Worm (Caenorhabditis elegans) whole organism, mixed stage, embryonic: Measurements from ENCODE around the gene ZK616.8.
"Not testable (repeated sequence)": the region's sequence is repeated elsewhere in the genome, so short reads cannot be mapped to it uniquely, and the experiment has no call there.

Experiments
- M03D4.4 ChIP-seq: sonication (generic microtip); optimal IDR thresholded peaks from 2 replicates; lab custom pipeline; 2017; ENCODE audit warnings: mild to moderate bottlenecking, missing genetic modification characterization, missing compliant biosample characterization
- bed-3 ChIP-seq: fragments of 200-800 bp; sonication (Bioruptor generic); optimal IDR thresholded peaks from 3 replicates; lab custom pipeline; 2018; ENCODE audit warnings: mild to moderate bottlenecking, missing genetic modification characterization, moderate library complexity, missing compliant biosample characterization
- blmp-1 ChIP-seq: fragments of 150-350 bp; optimal IDR thresholded peaks from 2 replicates; lab custom pipeline; 2014; ENCODE audit warnings: missing biosample characterization, missing genetic modification characterization
- ceh-39 ChIP-seq: fragments of 150-350 bp; optimal IDR thresholded peaks from 2 replicates; lab custom pipeline; 2014; ENCODE audit warnings: missing biosample characterization, missing genetic modification characterization
- ceh-43 ChIP-seq: fragments of 200-800 bp; sonication (Bioruptor generic); optimal IDR thresholded peaks from 2 replicates; lab custom pipeline; 2018; ENCODE audit warnings: mild to moderate bottlenecking, missing genetic modification characterization, moderate library complexity, missing compliant biosample characterization
- ceh-83 ChIP-seq: fragments of 200-800 bp; sonication (Bioruptor generic); optimal IDR thresholded peaks from 2 replicates; lab custom pipeline; 2018; ENCODE audit warnings: mild to moderate bottlenecking, missing genetic modification characterization, missing compliant biosample characterization
- ces-1 ChIP-seq: fragments of 150-350 bp; optimal IDR thresholded peaks from 2 replicates; lab custom pipeline; 2014; ENCODE audit warnings: missing biosample characterization, missing genetic modification reagents, missing genetic modification characterization
- cnd-1 ChIP-seq: fragments of 200-800 bp; sonication (Bioruptor generic); optimal IDR thresholded peaks from 2 replicates; lab custom pipeline; 2018; ENCODE audit warnings: mild to moderate bottlenecking, missing genetic modification characterization, missing compliant biosample characterization
- drap-1 ChIP-seq: fragments of 200-800 bp; sonication (Bioruptor generic); optimal IDR thresholded peaks from 3 replicates; lab custom pipeline; 2018; ENCODE audit warnings: mild to moderate bottlenecking, missing genetic modification characterization, missing compliant biosample characterization
- elt-1 ChIP-seq: sonication (generic microtip); optimal IDR thresholded peaks from 2 replicates; lab custom pipeline; 2017; ENCODE audit warnings: missing genetic modification characterization, mild to moderate bottlenecking, missing compliant biosample characterization, antibody characterized with exemption, moderate library complexity, borderline replicate concordance; ENCODE audit not compliant: insufficient read depth
- elt-3 ChIP-seq: fragments of 150-350 bp; optimal IDR thresholded peaks from 2 replicates; lab custom pipeline; 2014; ENCODE audit warnings: missing biosample characterization, missing genetic modification characterization
- flh-1 ChIP-seq: fragments of 200-800 bp; sonication (Bioruptor generic); optimal IDR thresholded peaks from 2 replicates; lab custom pipeline; 2018; ENCODE audit warnings: mild to moderate bottlenecking, missing genetic modification characterization, moderate library complexity, missing compliant biosample characterization
- ham-2 ChIP-seq: fragments of 200-800 bp; sonication (Bioruptor generic); optimal IDR thresholded peaks from 2 replicates; lab custom pipeline; 2018; ENCODE audit warnings: mild to moderate bottlenecking, missing genetic modification characterization, missing compliant biosample characterization
- hlh-1 ChIP-seq: fragments of 150-350 bp; optimal IDR thresholded peaks from 2 replicates; lab custom pipeline; 2014; ENCODE audit warnings: missing biosample characterization, missing genetic modification reagents, missing genetic modification characterization
- lin-13 ChIP-seq: fragments of 150-350 bp; optimal IDR thresholded peaks from 2 replicates; lab custom pipeline; 2014; ENCODE audit warnings: missing biosample characterization, missing genetic modification characterization
- lin-32 ChIP-seq: fragments of 200-800 bp; sonication (Bioruptor generic); optimal IDR thresholded peaks from 2 replicates; lab custom pipeline; 2018; ENCODE audit warnings: mild to moderate bottlenecking, missing genetic modification characterization, missing compliant biosample characterization
- lsy-2 ChIP-seq: fragments of 150-350 bp; optimal IDR thresholded peaks from 2 replicates; lab custom pipeline; 2014; ENCODE audit warnings: missing biosample characterization, missing genetic modification characterization
- mab-5 ChIP-seq: fragments of 150-350 bp; optimal IDR thresholded peaks from 2 replicates; lab custom pipeline; 2014; ENCODE audit warnings: missing biosample characterization, missing genetic modification characterization
- mls-2 ChIP-seq: sonication (generic microtip); optimal IDR thresholded peaks from 2 replicates; lab custom pipeline; 2016; ENCODE audit warnings: mild to moderate bottlenecking, missing genetic modification characterization, moderate library complexity, missing compliant biosample characterization
- nhr-12 ChIP-seq: fragments of 150-350 bp; optimal IDR thresholded peaks from 2 replicates; lab custom pipeline; 2014; ENCODE audit warnings: missing biosample characterization, missing genetic modification characterization
- nhr-237 ChIP-seq: fragments of 150-350 bp; optimal IDR thresholded peaks from 2 replicates; lab custom pipeline; 2014; ENCODE audit warnings: missing biosample characterization, missing genetic modification characterization
- nhr-28 ChIP-seq: fragments of 150-350 bp; optimal IDR thresholded peaks from 2 replicates; lab custom pipeline; 2014; ENCODE audit warnings: missing biosample characterization, missing genetic modification characterization
- nhr-76 ChIP-seq: sonication (generic microtip); optimal IDR thresholded peaks from 2 replicates; lab custom pipeline; 2017; ENCODE audit warnings: missing biosample characterization, missing genetic modification characterization
- pha-4 ChIP-seq: fragments of 150-350 bp; optimal IDR thresholded peaks from 2 replicates; lab custom pipeline; 2018; ENCODE audit warnings: missing biosample characterization, missing genetic modification reagents, missing genetic modification characterization
- sem-2 ChIP-seq: fragments of 200-800 bp; sonication (Bioruptor generic); optimal IDR thresholded peaks from 2 replicates; lab custom pipeline; 2018; ENCODE audit warnings: mild to moderate bottlenecking, missing genetic modification characterization, missing compliant biosample characterization
- snpc-4 ChIP-seq: fragments of 150-350 bp; optimal IDR thresholded peaks from 2 replicates; lab custom pipeline; 2014; ENCODE audit warnings: missing biosample characterization, missing genetic modification characterization
- sptf-1 ChIP-seq: sonication (generic microtip); optimal IDR thresholded peaks from 2 replicates; lab custom pipeline; 2017; ENCODE audit warnings: mild to moderate bottlenecking, missing genetic modification characterization, moderate library complexity, missing compliant biosample characterization
- tbx-8 ChIP-seq: fragments of 200-800 bp; sonication (Bioruptor generic); optimal IDR thresholded peaks from 2 replicates; lab custom pipeline; 2018; ENCODE audit warnings: mild to moderate bottlenecking, missing genetic modification characterization, moderate library complexity, missing compliant biosample characterization
- unc-120 ChIP-seq: sonication (generic microtip); optimal IDR thresholded peaks from 2 replicates; lab custom pipeline; 2017; ENCODE audit warnings: missing genetic modification characterization, missing compliant biosample characterization; ENCODE audit not compliant: poor library complexity, severe bottlenecking
- unc-39 ChIP-seq: fragments of 150-350 bp; optimal IDR thresholded peaks from 2 replicates; lab custom pipeline; 2014; ENCODE audit warnings: missing biosample characterization, missing genetic modification characterization
- unc-62 ChIP-seq: fragments of 150-350 bp; optimal IDR thresholded peaks from 2 replicates; lab custom pipeline; 2014; ENCODE audit warnings: missing biosample characterization, missing genetic modification reagents, missing genetic modification characterization
- ztf-11 ChIP-seq: fragments of 150-350 bp; optimal IDR thresholded peaks from 2 replicates; lab custom pipeline; 2014; ENCODE audit warnings: missing biosample characterization, missing genetic modification characterization

The ZK616.8 gene

ce11 chrIV:5411641-5412337 lies at the start of gene ZK616.8:
Gene ZK616.8, minus strand, starts transcription at chrIV:5412193.
- no peak for TF ChIP-seq ces-1 (GFP tag; lab: Kevin White, UChicago)
- TF ChIP-seq blmp-1, result no peak
- TF ChIP-seq ceh-39 (tag; lab: Kevin White, UChicago), result no peak
- no peak for TF ChIP-seq ham-2 (GFP tag; lab: Kevin White, UChicago)
- TF ChIP-seq snpc-4, result no peak
- TF ChIP-seq unc-39 (tag; lab: Kevin White, UChicago), result no peak
- no peak for TF ChIP-seq drap-1
- TF ChIP-seq elt-3, result no peak
- TF ChIP-seq nhr-237, result no peak
- TF ChIP-seq lsy-2 (tag; lab: Kevin White, UChicago), result no peak
- no peak for TF ChIP-seq flh-1
- TF ChIP-seq, all 35 proteins: peak for 0

DNA sequence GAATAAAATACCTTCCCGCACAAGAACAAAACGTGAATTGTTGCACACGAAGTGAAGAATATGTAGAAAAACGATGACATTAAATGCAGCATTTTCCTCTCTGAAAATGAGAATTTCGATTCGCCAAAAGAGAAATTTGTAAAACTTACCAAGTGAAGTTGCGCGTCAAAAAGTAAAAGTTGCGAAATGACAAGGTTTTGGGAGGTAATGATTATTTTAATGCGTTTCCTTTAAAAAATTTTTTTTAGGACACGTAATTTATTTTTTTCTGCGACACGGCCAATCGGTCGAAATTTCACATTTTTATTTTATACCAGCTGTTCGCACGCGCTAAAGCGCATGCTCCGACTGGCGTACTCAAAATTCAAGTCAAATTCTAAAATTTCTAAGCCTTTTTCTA lies 44.0 kb upstream of the ZK616.8 start, which contains the start of gene Y4C6A.3:
Gene Y4C6A.3, minus strand, starts transcription at position 101 of the 400 bp plus-strand sequence.
- TF ChIP-seq mab-5 (tag; lab: Kevin White, UChicago); nhr-28; elt-1 (tag; lab: Kevin White, UChicago): not testable (repeated sequence)

ce11 chrIV:5452667-5453066 lies 40.7 kb upstream of the ZK616.8 start, which contains the start of gene Y4C6A.4:
Gene Y4C6A.4, plus strand, starts transcription at chrIV:5452967.
- TF ChIP-seq M03D4.4 (no peak), lin-13 (tag; lab: Kevin White, UChicago) (no peak)

- TF ChIP-seq ceh-39 (tag; lab: Kevin White, UChicago) (no peak), sem-2 (no peak), ham-2 (GFP tag; lab: Kevin White, UChicago) (no peak), elt-3 (no peak), mls-2 (tag; lab: Kevin White, UChicago) (no peak), ceh-83 (GFP tag; lab: Kevin White, UChicago) (no peak), M03D4.4 (no peak), ztf-11 (tag; lab: Kevin White, UChicago) (no peak), lin-13 (tag; lab: Kevin White, UChicago) (no peak), cnd-1 (tag; lab: Kevin White, UChicago) (no peak), unc-39 (tag; lab: Kevin White, UChicago) (no peak)
- TF ChIP-seq, all 35 proteins: peak for 0
Measured at ce11 chrIV:5438705-5439104, 26.7 kb upstream of the ZK616.8 start, which contains the start of gene mgl-3. Gene mgl-3, plus strand, starts transcription at chrIV:5439005.

ce11 chrIV:5419122-5419521 lies 7.1 kb upstream of the ZK616.8 start, which contains the start of gene ehn-3:
Gene ehn-3, minus strand, starts transcription at chrIV:5419222.
- no peak for TF ChIP-seq ceh-83 (GFP tag; lab: Kevin White, UChicago)
- TF ChIP-seq ztf-11 (tag; lab: Kevin White, UChicago), result no peak
- no peak for TF ChIP-seq ces-1 (GFP tag; lab: Kevin White, UChicago)
- no peak for TF ChIP-seq sptf-1 (tag; lab: Kevin White, UChicago)
- no peak for TF ChIP-seq cnd-1 (tag; lab: Kevin White, UChicago)
- TF ChIP-seq unc-39 (tag; lab: Kevin White, UChicago), result no peak
- no peak for TF ChIP-seq nhr-12 (tag; lab: Kevin White, UChicago)
- no peak for TF ChIP-seq nhr-28
- TF ChIP-seq ceh-39 (tag; lab: Kevin White, UChicago), result no peak
- no peak for TF ChIP-seq nhr-76 (tag; lab: Kevin White, UChicago)

DNA sequence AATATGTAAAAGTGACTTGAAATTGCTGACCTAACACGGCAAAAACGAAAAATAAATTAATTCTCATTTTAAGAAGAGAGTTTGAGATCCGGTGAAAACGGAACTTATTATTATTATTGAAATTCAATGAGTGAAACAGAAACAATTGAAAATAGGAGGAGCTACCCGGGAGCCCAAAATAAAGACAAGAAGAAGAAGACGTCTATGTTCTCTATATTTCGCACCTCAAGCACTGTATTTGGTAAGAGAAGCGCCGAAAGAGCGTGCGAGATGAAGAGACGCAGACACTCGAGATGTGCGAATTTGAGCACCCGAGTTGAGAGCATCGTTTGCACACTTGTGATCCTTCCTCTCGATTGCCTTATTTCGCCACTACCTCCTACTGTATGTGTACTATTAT lies 3.7 kb upstream of the ZK616.8 start, which contains the start of gene spp-7:
Gene spp-7, minus strand, starts transcription at position 101 of the 400 bp plus-strand sequence.
- TF ChIP-seq ceh-83 (GFP tag; lab: Kevin White, UChicago), result no peak
- TF ChIP-seq drap-1, result no peak
- TF ChIP-seq lsy-2 (tag; lab: Kevin White, UChicago), result no peak
- no peak for TF ChIP-seq lin-32 (GFP tag; lab: Kevin White, UChicago)
- TF ChIP-seq unc-62 (GFP tag; lab: Kevin White, UChicago), result no peak
- no peak for TF ChIP-seq ceh-43 (GFP tag; lab: Kevin White, UChicago)
- no peak for TF ChIP-seq hlh-1
- TF ChIP-seq nhr-76 (tag; lab: Kevin White, UChicago), result no peak
- no peak for TF ChIP-seq snpc-4
- TF ChIP-seq cnd-1 (tag; lab: Kevin White, UChicago), result no peak
- no peak for TF ChIP-seq mls-2 (tag; lab: Kevin White, UChicago)
- TF ChIP-seq elt-3, result no peak
- TF ChIP-seq ces-1 (GFP tag; lab: Kevin White, UChicago), result no peak
- TF ChIP-seq nhr-28, result no peak
- no peak for TF ChIP-seq bed-3 (GFP tag; lab: Kevin White, UChicago)
- TF ChIP-seq pha-4, result no peak
- TF ChIP-seq M03D4.4, result no peak
- TF ChIP-seq tbx-8 (GFP tag; lab: Kevin White, UChicago), result no peak
- no peak for TF ChIP-seq unc-120 (tag; lab: Kevin White, UChicago)
- no peak for TF ChIP-seq elt-1 (tag; lab: Kevin White, UChicago)
